Fruit fly (Drosophila melanogaster): ENCODE data around the gene Zmynd8.

DNA sequence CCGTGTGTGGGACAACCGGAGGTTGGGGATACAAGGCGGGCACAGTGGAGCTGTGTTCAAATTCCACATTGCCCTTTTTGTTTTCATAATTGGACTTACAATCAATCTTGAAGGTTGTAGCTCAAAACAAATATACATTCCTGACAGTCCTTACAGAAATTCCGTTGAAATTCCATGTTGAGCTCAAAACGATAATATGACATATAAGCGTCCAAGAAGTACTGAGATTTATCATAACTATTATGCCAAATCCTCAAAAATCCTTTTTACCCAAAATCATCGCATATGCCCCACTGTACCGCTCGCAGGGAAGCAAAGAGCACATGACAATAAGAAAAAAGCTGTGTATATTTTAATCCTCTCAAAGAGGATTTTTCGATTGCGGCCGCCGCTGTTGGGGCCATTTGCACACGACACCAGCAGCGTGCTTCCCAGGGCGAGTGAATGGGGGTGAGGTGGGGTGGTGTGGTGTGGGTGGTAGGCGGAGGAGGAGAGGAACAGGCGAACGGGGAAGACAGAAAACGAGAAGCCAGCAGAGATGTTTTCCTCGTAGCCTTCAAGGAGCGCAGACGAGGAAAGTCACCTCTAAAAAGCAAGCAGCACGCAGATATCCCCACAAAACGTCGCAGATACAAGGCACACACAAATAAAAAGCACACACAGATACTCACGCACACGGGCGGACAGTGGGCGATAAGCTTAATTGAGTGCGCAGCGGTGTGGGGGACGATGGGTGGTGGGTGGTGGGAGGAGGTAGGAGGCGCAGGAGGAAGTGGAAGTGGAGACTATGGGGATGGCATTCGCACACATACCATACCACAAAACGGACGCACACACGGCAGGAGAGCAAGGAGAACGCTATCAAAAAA is 48.3 kb downstream of the Zmynd8 start:
- no peak for TF ChIP-seq Myc (optimal IDR thresholded peaks at IDR 0.05)
- TF ChIP-seq ttk (optimal IDR thresholded peaks at IDR 0.05): no peak
- no peak for TF ChIP-seq Sin3A (optimal IDR thresholded peaks at IDR 0.05)
- no peak for TF ChIP-seq insv (optimal IDR thresholded peaks at IDR 0.05)
